Fruit fly (Drosophila melanogaster) whole organism, adult: ENCODE results near the gene CG12698.

Experiments
- CG11617 ChIP-seq: fragments of 200-800 bp; sonication (Bioruptor generic); optimal IDR thresholded peaks from 2 replicates; lab custom pipeline; 2017; ENCODE audit warnings: mild to moderate bottlenecking, missing biosample characterization, missing genetic modification reagents, missing genetic modification characterization
- CG12768 ChIP-seq: fragments of 200-800 bp; sonication (Bioruptor generic); optimal IDR thresholded peaks from 2 replicates; lab custom pipeline; 2017; ENCODE audit warnings: missing biosample characterization, missing genetic modification characterization, mild to moderate bottlenecking, moderate library complexity, missing genetic modification reagents
- CG14711 ChIP-seq: fragments of 200-800 bp; sonication (Bioruptor generic); optimal IDR thresholded peaks from 2 replicates; lab custom pipeline; 2018; ENCODE audit warnings: missing biosample characterization, mild to moderate bottlenecking, missing genetic modification characterization, moderate library complexity
- CG1620 ChIP-seq: fragments of 200-800 bp; sonication (Bioruptor generic); optimal IDR thresholded peaks from 2 replicates; lab custom pipeline; 2016; ENCODE audit warnings: missing biosample characterization, missing genetic modification characterization
- CG33017 ChIP-seq: fragments of 200-800 bp; sonication (Bioruptor generic); optimal IDR thresholded peaks from 2 replicates; lab custom pipeline; 2018; ENCODE audit warnings: missing biosample characterization, mild to moderate bottlenecking, missing genetic modification characterization, moderate library complexity
- CG5204 ChIP-seq: fragments of 200-800 bp; sonication (Bioruptor generic); optimal IDR thresholded peaks from 2 replicates; lab custom pipeline; 2016; ENCODE audit warnings: missing biosample characterization, missing genetic modification characterization
- CG7045 ChIP-seq: fragments of 200-800 bp; sonication (Bioruptor generic); optimal IDR thresholded peaks from 2 replicates; lab custom pipeline; 2017; ENCODE audit warnings: missing biosample characterization, mild to moderate bottlenecking, missing genetic modification characterization
- CG7101 ChIP-seq: fragments of 200-800 bp; sonication (Bioruptor generic); optimal IDR thresholded peaks from 2 replicates; lab custom pipeline; 2018; ENCODE audit warnings: missing biosample characterization, mild to moderate bottlenecking, missing genetic modification characterization, moderate library complexity
- Clk ChIP-seq: fragments of 200-800 bp; sonication (Bioruptor generic); optimal IDR thresholded peaks from 2 replicates; lab custom pipeline; 2017; ENCODE audit warnings: missing biosample characterization, missing genetic modification characterization
- Crg-1 ChIP-seq: fragments of 200-800 bp; sonication (Bioruptor generic); optimal IDR thresholded peaks from 2 replicates; lab custom pipeline; 2016; ENCODE audit warnings: missing biosample characterization, missing genetic modification characterization
- Hr96 ChIP-seq: fragments of 200-800 bp; sonication (Bioruptor generic); optimal IDR thresholded peaks from 2 replicates; lab custom pipeline; 2016; ENCODE audit warnings: missing biosample characterization, missing genetic modification characterization
- Mnt ChIP-seq: fragments of 200-800 bp; sonication (Bioruptor generic); optimal IDR thresholded peaks from 2 replicates; lab custom pipeline; 2016; ENCODE audit warnings: missing biosample characterization, mild to moderate bottlenecking, missing genetic modification characterization
- bab1 ChIP-seq: fragments of 200-800 bp; sonication (Bioruptor generic); optimal IDR thresholded peaks from 3 replicates; lab custom pipeline; 2019; ENCODE audit warnings: missing biosample characterization, mild to moderate bottlenecking, missing genetic modification characterization, moderate library complexity
- cic ChIP-seq: fragments of 200-800 bp; sonication (Bioruptor generic); optimal IDR thresholded peaks from 2 replicates; lab custom pipeline; 2017; ENCODE audit warnings: missing biosample characterization, mild to moderate bottlenecking, missing genetic modification characterization, moderate library complexity
- cnc ChIP-seq, 2 experiments: fragments of >200 bp; optimal IDR thresholded peaks; 2 replicates each; lab custom pipeline; 2017
- kay ChIP-seq: fragments of 200-800 bp; sonication (Bioruptor generic); peaks from one replicate; lab custom pipeline; 2016; ENCODE audit warnings: missing biosample characterization, missing genetic modification characterization, borderline replicate concordance
- ovo ChIP-seq: fragments of 200-800 bp; sonication (Bioruptor generic); optimal IDR thresholded peaks from 2 replicates; lab custom pipeline; 2016; ENCODE audit warnings: missing biosample characterization, missing genetic modification characterization
- pad ChIP-seq: fragments of 200-800 bp; sonication (Bioruptor generic); optimal IDR thresholded peaks from 3 replicates; lab custom pipeline; 2017; ENCODE audit warnings: missing biosample characterization, missing genetic modification characterization, mild to moderate bottlenecking, moderate library complexity, missing genetic modification reagents
- tj ChIP-seq: fragments of 200-800 bp; sonication (Bioruptor generic); optimal IDR thresholded peaks from 3 replicates; lab custom pipeline; 2017; ENCODE audit warnings: missing biosample characterization, mild to moderate bottlenecking, missing genetic modification characterization, moderate library complexity
- toe ChIP-seq: fragments of 200-800 bp; sonication (Bioruptor generic); optimal IDR thresholded peaks from 2 replicates; lab custom pipeline; 2016; ENCODE audit warnings: missing biosample characterization, missing genetic modification characterization

CG12698 gene

DNA sequence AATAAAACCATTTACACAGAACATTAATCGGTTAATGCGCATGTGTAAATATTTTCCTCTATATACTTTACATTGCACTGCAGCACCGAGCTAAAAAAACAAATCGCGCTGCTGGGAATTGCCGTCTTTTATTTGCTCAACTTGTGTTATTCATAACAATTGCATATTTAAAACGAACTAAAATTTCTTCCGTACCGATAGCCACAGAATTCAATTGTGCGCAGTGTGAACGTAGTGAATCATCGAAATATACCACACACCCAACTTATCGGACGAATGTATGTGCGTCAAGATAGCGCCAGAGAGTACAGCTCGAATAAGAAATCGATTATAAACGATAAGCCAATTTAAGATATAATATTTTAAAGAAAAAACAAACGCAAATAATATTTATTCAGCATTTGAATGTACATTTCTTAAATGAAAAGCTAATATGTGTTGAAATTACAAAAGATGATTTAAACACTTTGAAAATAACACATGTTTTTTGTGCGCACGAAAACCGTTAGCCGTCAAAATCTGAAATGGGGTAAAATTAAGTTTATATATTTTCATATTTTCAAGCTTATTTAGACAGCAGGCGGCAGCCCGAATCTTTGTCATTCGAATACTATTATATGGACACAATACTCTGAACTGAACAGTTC lies at the start of gene CG12698, which contains the start of gene vap:
CG12698 (plus strand) TSS at position 597 of the 647 bp plus-strand sequence.
vap (minus strand) TSS at position 262 of the 647 bp plus-strand sequence.
- peak; percentile 56 for TF ChIP-seq kay (GFP tag; lab: Kevin White, UChicago)
- TF ChIP-seq Hr96 (GFP tag; lab: Kevin White, UChicago), result no peak
- TF ChIP-seq ovo (GFP tag; lab: Kevin White, UChicago), result peak; percentile 24
- no peak for TF ChIP-seq CG1620 (GFP tag; lab: Kevin White, UChicago)

DNA sequence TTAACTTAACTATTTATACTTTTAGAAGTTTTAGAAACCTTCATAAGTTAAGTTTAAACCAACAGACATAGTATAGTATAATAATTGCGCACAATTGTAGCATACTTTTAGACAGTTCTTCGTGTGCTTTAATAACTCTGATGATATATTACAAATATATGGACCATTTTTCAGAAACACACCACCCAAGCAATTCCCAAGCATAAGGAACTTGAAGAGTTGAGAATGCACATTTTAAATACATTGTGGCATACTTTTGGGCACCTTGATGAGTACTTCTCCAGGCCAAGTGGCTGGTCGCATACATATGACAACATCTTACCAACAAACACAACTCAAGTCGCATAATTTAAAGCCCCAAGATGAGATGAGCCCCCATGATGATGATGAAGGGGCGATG lies 36.4 kb upstream of the CG12698 start:
- TF ChIP-seq pad (GFP tag; lab: Kevin White, UChicago) (no peak), Hr96 (GFP tag; lab: Kevin White, UChicago) (no peak), CG33017 (no peak), ovo (GFP tag; lab: Kevin White, UChicago) (no peak), CG5204 (GFP tag; lab: Kevin White, UChicago) (no peak), tj (GFP tag; lab: Kevin White, UChicago) (no peak), Clk (no peak), CG12768 (GFP tag; lab: Kevin White, UChicago) (no peak), CG7045 (GFP tag; lab: Kevin White, UChicago) (no peak), kay (GFP tag; lab: Kevin White, UChicago) (no peak), Crg-1 (GFP tag; lab: Kevin White, UChicago) (no peak), toe (GFP tag; lab: Kevin White, UChicago) (no peak), CG11617 (no peak), CG1620 (GFP tag; lab: Kevin White, UChicago) (no peak), cic (GFP tag; lab: Kevin White, UChicago) (no peak), Mnt (GFP tag; lab: Kevin White, UChicago) (no peak), CG14711 (tag; lab: Kevin White, UChicago) (no peak), CG7101 (no peak), bab1 (GFP tag; lab: Kevin White, UChicago) (no peak), cnc (optimal IDR thresholded peaks at IDR 0.05; lab: Kevin White, UChicago) (no peak)

DNA sequence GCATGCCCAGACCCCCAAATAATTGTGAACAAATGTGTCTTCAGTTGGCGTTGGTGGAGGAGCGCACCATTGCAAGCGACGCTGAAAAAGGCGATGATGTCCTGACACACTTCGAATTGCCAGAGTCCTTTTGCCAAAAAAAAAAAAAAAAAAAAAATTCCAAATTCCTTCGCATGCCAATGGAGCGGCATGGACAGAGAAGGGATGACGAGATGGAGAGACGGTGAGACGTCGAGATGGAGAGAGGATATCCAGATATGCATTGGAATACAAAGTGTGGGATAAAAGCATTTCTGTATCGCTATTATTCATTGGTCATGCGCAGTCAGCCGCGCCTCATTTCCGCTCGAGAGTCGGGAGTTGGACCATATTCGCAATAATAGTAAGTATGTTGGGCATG lies 34.4 kb upstream of the CG12698 start:
- no peak for TF ChIP-seq ovo (GFP tag; lab: Kevin White, UChicago)
- TF ChIP-seq CG7101, result no peak
- TF ChIP-seq cnc (optimal IDR thresholded peaks at IDR 0.05; lab: Kevin White, UChicago), result no peak
- TF ChIP-seq CG5204 (GFP tag; lab: Kevin White, UChicago), result no peak
- TF ChIP-seq Hr96 (GFP tag; lab: Kevin White, UChicago), result no peak
- no peak for TF ChIP-seq CG11617
- TF ChIP-seq CG33017, result no peak
- TF ChIP-seq CG7045 (GFP tag; lab: Kevin White, UChicago), result no peak
- no peak for TF ChIP-seq kay (GFP tag; lab: Kevin White, UChicago)
- TF ChIP-seq toe (GFP tag; lab: Kevin White, UChicago), result no peak
- TF ChIP-seq pad (GFP tag; lab: Kevin White, UChicago), result no peak
- TF ChIP-seq bab1 (GFP tag; lab: Kevin White, UChicago), result no peak
- no peak for TF ChIP-seq Clk
- TF ChIP-seq CG12768 (GFP tag; lab: Kevin White, UChicago), result no peak
- TF ChIP-seq Mnt (GFP tag; lab: Kevin White, UChicago), result no peak
- no peak for TF ChIP-seq CG1620 (GFP tag; lab: Kevin White, UChicago)

DNA sequence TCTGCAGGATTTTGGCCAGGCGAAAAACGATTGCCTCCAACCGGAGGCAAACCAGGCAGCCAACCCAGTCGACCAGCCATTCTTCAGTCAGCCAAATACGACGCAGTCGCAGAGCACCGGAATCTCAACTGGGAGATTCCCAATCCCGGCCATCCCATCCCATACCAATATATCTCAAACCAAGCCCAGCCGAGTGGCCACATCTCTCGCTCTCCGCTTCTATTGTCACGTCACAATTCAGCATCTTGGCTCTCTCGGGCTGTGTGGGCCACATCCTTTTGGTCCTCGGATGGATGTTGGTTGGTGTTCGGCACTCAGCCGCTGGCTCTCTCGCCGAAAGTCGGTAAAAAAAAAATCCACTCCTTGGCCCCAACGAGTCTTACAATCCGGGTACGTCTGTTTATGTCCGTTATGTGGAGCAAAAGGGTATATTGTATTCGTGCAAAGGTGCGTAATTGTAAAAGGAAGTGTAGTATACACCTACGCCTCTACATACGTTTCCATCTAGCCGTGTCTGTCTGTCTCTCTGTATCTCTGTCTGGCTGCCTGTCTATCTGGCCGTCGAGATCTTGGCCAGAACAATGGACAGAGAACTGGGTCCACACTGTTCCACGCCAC lies 32.7 kb upstream of the CG12698 start, which contains the start of gene mmd:
mmd (minus strand) TSS at position 3 of the 618 bp plus-strand sequence.
- TF ChIP-seq Mnt (GFP tag; lab: Kevin White, UChicago) (no peak), CG12768 (GFP tag; lab: Kevin White, UChicago) (no peak), CG7045 (GFP tag; lab: Kevin White, UChicago) (no peak), Clk (no peak), pad (GFP tag; lab: Kevin White, UChicago) (no peak), CG5204 (GFP tag; lab: Kevin White, UChicago) (no peak), kay (GFP tag; lab: Kevin White, UChicago) (no peak), CG14711 (tag; lab: Kevin White, UChicago) (no peak), toe (GFP tag; lab: Kevin White, UChicago) (no peak), bab1 (GFP tag; lab: Kevin White, UChicago) (no peak), ovo (GFP tag; lab: Kevin White, UChicago) (no peak), Hr96 (GFP tag; lab: Kevin White, UChicago) (no peak)

DNA sequence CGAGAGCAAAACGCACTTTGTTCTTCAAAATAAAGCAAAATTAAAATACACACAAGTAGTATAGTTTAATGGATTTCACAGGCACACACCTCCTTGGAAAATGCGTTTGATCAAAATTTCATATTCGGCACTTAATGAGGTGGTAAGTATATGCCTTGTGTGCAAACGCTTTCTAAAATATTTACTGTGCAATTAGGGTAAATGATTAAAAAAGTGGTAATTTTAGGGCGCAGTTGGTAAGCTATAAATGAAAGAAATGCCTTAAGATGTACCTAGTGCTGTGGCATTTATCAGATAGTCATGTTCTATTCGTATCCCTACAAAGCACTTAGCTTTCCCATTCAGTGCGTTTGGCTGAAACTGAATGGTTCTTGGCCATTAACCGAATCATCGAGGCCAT lies 31.8 kb upstream of the CG12698 start, which contains the start of gene Or13a:
Or13a (plus strand) TSS at position 301 of the 400 bp plus-strand sequence.
- TF ChIP-seq CG12768 (GFP tag; lab: Kevin White, UChicago) (no peak), pad (GFP tag; lab: Kevin White, UChicago) (no peak), Hr96 (GFP tag; lab: Kevin White, UChicago) (no peak)

DNA sequence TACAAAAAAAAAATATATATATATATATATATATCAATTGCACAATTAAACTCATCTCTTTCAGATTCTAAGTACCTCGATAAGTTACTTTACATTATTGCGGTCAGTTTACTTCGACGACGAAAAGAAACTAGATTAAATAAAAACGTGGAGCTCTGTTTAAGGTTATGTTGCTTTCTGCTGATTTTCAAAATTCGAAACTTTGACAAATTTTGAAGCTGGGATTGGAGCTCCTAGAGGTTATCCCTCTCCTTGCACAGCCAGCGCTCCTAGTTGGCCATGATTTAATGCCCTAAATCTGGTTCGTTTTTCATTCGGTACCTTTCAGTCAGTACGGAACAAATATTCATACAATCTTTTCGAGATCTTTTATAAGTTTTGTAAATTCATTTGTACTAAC lies 29.4 kb upstream of the CG12698 start, which contains the start of gene CG42766:
CG42766 (plus strand) TSS at position 301 of the 400 bp plus-strand sequence.
- no peak for TF ChIP-seq CG14711 (tag; lab: Kevin White, UChicago)
- TF ChIP-seq CG33017, result no peak
- TF ChIP-seq Crg-1 (GFP tag; lab: Kevin White, UChicago), result no peak
- no peak for TF ChIP-seq kay (GFP tag; lab: Kevin White, UChicago)
- TF ChIP-seq CG12768 (GFP tag; lab: Kevin White, UChicago), result no peak
